Fruit fly (Drosophila melanogaster) whole organism, embryonic: Measurements from ENCODE around the gene CG32772.

ENCODE experiments used
- CG15479 ChIP-seq: fragments of 200-800 bp; sonication (Bioruptor generic); optimal IDR thresholded peaks from 3 replicates; lab custom pipeline; 2019; ENCODE audit warnings: missing biosample characterization, mild to moderate bottlenecking, missing genetic modification characterization, moderate library complexity
- CG17359 ChIP-seq: fragments of 200-800 bp; sonication (Bioruptor generic); optimal IDR thresholded peaks from 3 replicates; lab custom pipeline; 2018; ENCODE audit warnings: missing biosample characterization, mild to moderate bottlenecking, missing genetic modification characterization, moderate library complexity
- CG4707 ChIP-seq: fragments of 200-800 bp; sonication (Bioruptor generic); optimal IDR thresholded peaks from 2 replicates; lab custom pipeline; 2018; ENCODE audit warnings: missing biosample characterization, mild to moderate bottlenecking, missing genetic modification characterization, moderate library complexity
- CG9817 ChIP-seq: fragments of 200-800 bp; sonication (Bioruptor generic); optimal IDR thresholded peaks from 2 replicates; lab custom pipeline; 2018; ENCODE audit warnings: missing biosample characterization, mild to moderate bottlenecking, missing genetic modification characterization, moderate library complexity
- Drgx ChIP-seq: fragments of 200-800 bp; sonication (Bioruptor generic); IDR thresholded peaks from 2 replicates; pipeline ENCODE4 v1.3.6; 2022; ENCODE audit warnings: missing biosample characterization, missing genetic modification characterization
- Elba2 ChIP-seq: fragments of 200-800 bp; sonication (Bioruptor generic); optimal IDR thresholded peaks from 3 replicates; lab custom pipeline; 2016; ENCODE audit warnings: missing biosample characterization, missing genetic modification characterization
- HLH54F ChIP-seq: fragments of 200-800 bp; sonication (Bioruptor generic); optimal IDR thresholded peaks from 3 replicates; lab custom pipeline; 2016; ENCODE audit warnings: missing biosample characterization, missing genetic modification characterization
- Kr ChIP-seq: fragments of 200-800 bp; sonication (Bioruptor generic); optimal IDR thresholded peaks from 2 replicates; lab custom pipeline; 2017; ENCODE audit warnings: missing biosample characterization, mild to moderate bottlenecking, missing genetic modification characterization
- Vsx1 ChIP-seq: fragments of 200-800 bp; sonication (Bioruptor generic); optimal IDR thresholded peaks from 2 replicates; lab custom pipeline; 2017; ENCODE audit warnings: missing biosample characterization, mild to moderate bottlenecking, missing genetic modification characterization, missing genetic modification reagents
- disco-r ChIP-seq: fragments of 200-800 bp; sonication (Bioruptor generic); optimal IDR thresholded peaks from 2 replicates; lab custom pipeline; 2016; ENCODE audit warnings: missing biosample characterization, missing genetic modification characterization
- fru ChIP-seq: fragments of >200 bp; optimal IDR thresholded peaks from 2 replicates; lab custom pipeline; 2017
- ham ChIP-seq: fragments of 200-800 bp; sonication (Bioruptor generic); IDR thresholded peaks from 2 replicates; pipeline ENCODE4 v1.3.6; 2022; ENCODE audit warnings: missing biosample characterization, missing genetic modification characterization
- sd ChIP-seq: fragments of 200-800 bp; sonication (Bioruptor generic); optimal IDR thresholded peaks from 3 replicates; lab custom pipeline; 2018; ENCODE audit warnings: missing biosample characterization, mild to moderate bottlenecking, missing genetic modification characterization, moderate library complexity
- ttk ChIP-seq: fragments of 200-800 bp; sonication (Bioruptor generic); IDR thresholded peaks from 2 replicates; pipeline ENCODE4 v2.1.2; 2022; ENCODE audit warnings: missing biosample characterization, missing genetic modification characterization

DNA sequence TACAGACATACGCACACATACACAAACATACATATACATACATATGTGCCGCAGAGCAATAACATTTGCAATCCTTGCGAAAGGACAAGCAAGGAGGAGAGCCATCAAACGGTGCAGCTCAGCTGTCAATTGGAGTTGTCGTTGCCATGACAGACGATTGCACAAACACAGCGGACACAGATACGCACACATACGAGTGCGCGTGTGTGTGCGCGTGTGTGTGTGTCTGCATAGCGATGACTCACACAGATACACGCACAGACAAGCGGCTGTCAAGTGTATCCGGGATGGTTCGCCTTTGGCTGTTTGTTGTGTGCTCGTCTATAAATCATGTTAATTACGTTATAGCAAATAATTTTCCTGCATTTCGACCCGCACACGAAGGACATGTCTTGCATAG, 48.6 kb upstream of the CG32772 start:
- TF ChIP-seq Drgx (GFP tag; lab: Robert Waterston, UW) (no peak), ham (GFP tag; lab: Robert Waterston, UW) (no peak), ttk (GFP tag; lab: Robert Waterston, UW) (no peak), fru (lab: Kevin White, UChicago) (no peak), Vsx1 (no peak), CG17359 (tag; lab: Kevin White, UChicago) (no peak), HLH54F (GFP tag; lab: Kevin White, UChicago) (no peak), Elba2 (GFP tag; lab: Kevin White, UChicago) (no peak), Kr (no peak), sd (no peak), disco-r (GFP tag; lab: Kevin White, UChicago) (no peak), CG15479 (no peak), CG4707 (GFP tag; lab: Kevin White, UChicago) (no peak), CG9817 (tag; lab: Kevin White, UChicago) (no peak)
